Fruit fly (Drosophila melanogaster) whole organism, embryonic: ENCODE results near the gene IntS14.
A peak's percentile ranks its signal among the peaks of the same experiment; 100 is the strongest.

Source experiments
- ATbp ChIP-seq: fragments of 200-800 bp; sonication (Bioruptor generic); optimal IDR thresholded peaks from 2 replicates; lab custom pipeline; 2017; ENCODE audit warnings: missing biosample characterization, mild to moderate bottlenecking, missing genetic modification characterization, missing genetic modification reagents
- Adf1 ChIP-seq: fragments of 200-800 bp; sonication (Bioruptor generic); IDR thresholded peaks from 2 replicates; pipeline ENCODE4 v1.3.6; 2022; ENCODE audit warnings: missing biosample characterization, missing genetic modification characterization
- Awh ChIP-seq: fragments of 200-800 bp; sonication (Bioruptor generic); IDR thresholded peaks from 2 replicates; pipeline ENCODE4, ENCODE4 v1.3.6; 2022; ENCODE audit warnings: missing biosample characterization, missing genetic modification characterization
- BEAF-32 ChIP-seq: fragments of 200-800 bp; sonication (Bioruptor generic); optimal IDR thresholded peaks from 3 replicates; lab custom pipeline; 2017; ENCODE audit warnings: missing biosample characterization, missing genetic modification characterization, mild to moderate bottlenecking, moderate library complexity, missing genetic modification reagents
- C15 ChIP-seq: fragments of 200-800 bp; sonication (Bioruptor generic); IDR thresholded peaks from 3 replicates; pipeline ENCODE4 v1.3.6; 2022; ENCODE audit warnings: missing biosample characterization, missing genetic modification characterization
- CG10147 ChIP-seq: fragments of 200-800 bp; sonication (Bioruptor generic); optimal IDR thresholded peaks from 2 replicates; lab custom pipeline; 2019; ENCODE audit warnings: missing biosample characterization, mild to moderate bottlenecking, missing genetic modification characterization, moderate library complexity
- CG10462 ChIP-seq: fragments of 200-800 bp; sonication (Bioruptor generic); optimal IDR thresholded peaks from 2 replicates; lab custom pipeline; 2016; ENCODE audit warnings: missing biosample characterization, missing genetic modification characterization
- CG11456 ChIP-seq: fragments of 200-800 bp; sonication (Bioruptor generic); IDR thresholded peaks from 3 replicates; pipeline ENCODE4 v1.3.6; 2022; ENCODE audit warnings: missing biosample characterization, missing genetic modification characterization
- CG11695 ChIP-seq: fragments of 200-800 bp; sonication (Bioruptor generic); IDR thresholded peaks from 3 replicates; pipeline ENCODE4 v1.3.6; 2022; ENCODE audit warnings: missing biosample characterization, missing genetic modification characterization
- CG13296 ChIP-seq: fragments of 200-800 bp; sonication (Bioruptor generic); optimal IDR thresholded peaks from 3 replicates; lab custom pipeline; 2018; ENCODE audit warnings: missing biosample characterization, mild to moderate bottlenecking, missing genetic modification characterization
- CG13894 ChIP-seq: fragments of 200-800 bp; sonication (Bioruptor generic); optimal IDR thresholded peaks from 3 replicates; lab custom pipeline; 2018; ENCODE audit warnings: missing biosample characterization, mild to moderate bottlenecking, missing genetic modification characterization, moderate library complexity
- CG14050 ChIP-seq: fragments of 200-800 bp; sonication (Bioruptor generic); IDR thresholded peaks from 3 replicates; pipeline ENCODE4 v1.3.6; 2022; ENCODE audit warnings: missing biosample characterization, missing genetic modification characterization
- CG16863 ChIP-seq: fragments of 200-800 bp; sonication (Bioruptor generic); optimal IDR thresholded peaks from 3 replicates; lab custom pipeline; 2016; ENCODE audit warnings: missing biosample characterization, missing genetic modification characterization
- CG17361 ChIP-seq: fragments of 200-800 bp; sonication (Bioruptor generic); IDR thresholded peaks from 3 replicates; pipeline ENCODE4 v1.3.6; 2022; ENCODE audit warnings: missing biosample characterization, missing genetic modification characterization
- CG17829 ChIP-seq: fragments of 200-800 bp; optimal IDR thresholded peaks from 2 replicates; lab custom pipeline; 2019; ENCODE audit warnings: missing biosample characterization, mild to moderate bottlenecking, missing genetic modification characterization, moderate library complexity
- CG2199 ChIP-seq: fragments of 200-800 bp; sonication (Bioruptor generic); IDR thresholded peaks from 3 replicates; pipeline ENCODE4 v1.3.6; 2022; ENCODE audit warnings: missing biosample characterization, missing genetic modification characterization
- CG3065 ChIP-seq: fragments of 200-800 bp; sonication (Bioruptor generic); optimal IDR thresholded peaks from 2 replicates; lab custom pipeline; 2016; ENCODE audit warnings: missing biosample characterization, missing genetic modification characterization
- CG31365 ChIP-seq: fragments of 200-800 bp; sonication (Bioruptor generic); optimal IDR thresholded peaks from 2 replicates; lab custom pipeline; 2018; ENCODE audit warnings: missing biosample characterization, mild to moderate bottlenecking, missing genetic modification characterization
- CG4617 ChIP-seq: fragments of 200-800 bp; sonication (Bioruptor generic); optimal IDR thresholded peaks from 3 replicates; lab custom pipeline; 2016; ENCODE audit warnings: missing biosample characterization, missing genetic modification characterization, borderline replicate concordance
- CG6683 ChIP-seq: fragments of 200-800 bp; sonication (Bioruptor generic); optimal IDR thresholded peaks from 2 replicates; lab custom pipeline; 2017; ENCODE audit warnings: missing biosample characterization, mild to moderate bottlenecking, missing genetic modification characterization, missing genetic modification reagents
- CG7963 ChIP-seq: fragments of 200-800 bp; sonication (Bioruptor generic); IDR thresholded peaks from 3 replicates; pipeline ENCODE4 v1.3.6; 2022; ENCODE audit warnings: missing biosample characterization, missing genetic modification characterization; ENCODE audit not compliant: partially characterized antibody
- CG9215 ChIP-seq: fragments of 200-800 bp; sonication (Bioruptor generic); IDR thresholded peaks from 2 replicates; pipeline ENCODE4 v1.3.6; 2022; ENCODE audit warnings: missing biosample characterization, missing genetic modification characterization
- Dip2 ChIP-seq: fragments of 200-800 bp; sonication (Bioruptor generic); IDR thresholded peaks from 2 replicates; pipeline ENCODE4 v1.3.6; 2022; ENCODE audit warnings: missing biosample characterization, missing genetic modification characterization
- GATAe ChIP-seq: fragments of 200-800 bp; sonication (Bioruptor generic); conservative IDR thresholded peaks from 2 replicates; pipeline ENCODE4 v1.3.6; 2022; ENCODE audit warnings: missing biosample characterization, missing genetic modification characterization
- HmgD ChIP-seq: fragments of 200-800 bp; sonication (Bioruptor generic); optimal IDR thresholded peaks from 3 replicates; lab custom pipeline; 2016; ENCODE audit warnings: missing biosample characterization, missing genetic modification characterization
- Hmr ChIP-seq: fragments of 200-800 bp; sonication (Bioruptor generic); optimal IDR thresholded peaks from 3 replicates; lab custom pipeline; 2017; ENCODE audit warnings: mild to moderate bottlenecking, missing biosample characterization, missing genetic modification reagents, missing genetic modification characterization
- Hmx ChIP-seq: fragments of 200-800 bp; sonication (Bioruptor generic); optimal IDR thresholded peaks from 2 replicates; lab custom pipeline; 2016; ENCODE audit warnings: missing biosample characterization, missing genetic modification characterization
- Hr51 ChIP-seq, 2 experiments: fragments of 200-800 bp; sonication (Bioruptor generic); optimal IDR thresholded peaks; 2 replicates in 1 of 2; 3 replicates in 1 of 2; lab custom pipeline; 2016 to 2018; ENCODE audit warnings: missing biosample characterization in 2 of 2, missing genetic modification characterization in 2 of 2, mild to moderate bottlenecking in 1 of 2, moderate library complexity in 1 of 2
- Lhr ChIP-seq: fragments of 200-800 bp; sonication (Bioruptor generic); optimal IDR thresholded peaks from 3 replicates; lab custom pipeline; 2017; ENCODE audit warnings: mild to moderate bottlenecking, missing biosample characterization, missing genetic modification reagents, missing genetic modification characterization
- MESR4 ChIP-seq: fragments of 200-800 bp; sonication (Bioruptor generic); optimal IDR thresholded peaks from 2 replicates; lab custom pipeline; 2018; ENCODE audit warnings: missing biosample characterization, mild to moderate bottlenecking, missing genetic modification characterization, moderate library complexity
- Mes4 ChIP-seq: fragments of 200-800 bp; sonication (Bioruptor generic); optimal IDR thresholded peaks from 2 replicates; lab custom pipeline; 2016; ENCODE audit warnings: missing biosample characterization, missing genetic modification characterization
- Ravus ChIP-seq: fragments of 200-800 bp; sonication (Bioruptor generic); IDR thresholded peaks from 2 replicates; pipeline ENCODE4 v1.3.6; 2022; ENCODE audit warnings: missing biosample characterization, missing genetic modification characterization
- Xbp1 ChIP-seq: fragments of 200-800 bp; sonication (Bioruptor generic); optimal IDR thresholded peaks from 3 replicates; lab custom pipeline; 2016; ENCODE audit warnings: missing biosample characterization, mild to moderate bottlenecking, missing genetic modification characterization
- ab ChIP-seq: fragments of 200-800 bp; sonication (Bioruptor generic); optimal IDR thresholded peaks from 2 replicates; lab custom pipeline; 2016; ENCODE audit warnings: missing biosample characterization, missing genetic modification characterization
- az2 ChIP-seq: fragments of 200-800 bp; sonication (Bioruptor generic); optimal IDR thresholded peaks from 3 replicates; lab custom pipeline; 2016; ENCODE audit warnings: missing biosample characterization, missing genetic modification characterization
- chm ChIP-seq: fragments of 200-800 bp; sonication (Bioruptor generic); IDR thresholded peaks from 2 replicates; pipeline ENCODE4 v1.3.6; 2022; ENCODE audit warnings: missing biosample characterization, missing genetic modification characterization
- chn ChIP-seq: fragments of 200-800 bp; sonication (Bioruptor generic); optimal IDR thresholded peaks from 2 replicates; lab custom pipeline; 2016; ENCODE audit warnings: missing biosample characterization, missing genetic modification characterization
- cwo ChIP-seq: fragments of 200-800 bp; sonication (Bioruptor generic); optimal IDR thresholded peaks from 3 replicates; lab custom pipeline; 2017; ENCODE audit warnings: missing biosample characterization, missing genetic modification characterization, mild to moderate bottlenecking, moderate library complexity, missing genetic modification reagents
- ewg ChIP-seq: fragments of 200-800 bp; sonication (Bioruptor generic); optimal IDR thresholded peaks from 3 replicates; lab custom pipeline; 2017; ENCODE audit warnings: mild to moderate bottlenecking, missing biosample characterization, missing genetic modification reagents, missing genetic modification characterization
- insv ChIP-seq, 2 experiments: fragments of 200-800 bp; sonication (Bioruptor generic); optimal IDR thresholded peaks; 3 replicates each; lab custom pipeline; 2016 to 2018; ENCODE audit warnings: missing biosample characterization in 2 of 2, missing genetic modification characterization in 2 of 2
- jumu ChIP-seq: fragments of 200-800 bp; sonication (Bioruptor generic); optimal IDR thresholded peaks from 3 replicates; lab custom pipeline; 2016; ENCODE audit warnings: missing biosample characterization, missing genetic modification characterization
- ranshi ChIP-seq: fragments of 200-800 bp; sonication (Bioruptor generic); IDR thresholded peaks from 2 replicates; pipeline ENCODE4 v1.3.6; 2022; ENCODE audit warnings: missing biosample characterization, missing genetic modification characterization
- schlank ChIP-seq: fragments of 200-800 bp; sonication (Bioruptor generic); optimal IDR thresholded peaks from 2 replicates; lab custom pipeline; 2018; ENCODE audit warnings: missing biosample characterization, mild to moderate bottlenecking, missing genetic modification characterization
- slou ChIP-seq: fragments of 200-800 bp; sonication (Bioruptor generic); optimal IDR thresholded peaks from 3 replicates; lab custom pipeline; 2016; ENCODE audit warnings: missing biosample characterization, missing genetic modification characterization
- sr ChIP-seq: fragments of 200-800 bp; sonication (Bioruptor generic); IDR thresholded peaks from 3 replicates; pipeline ENCODE4 v1.3.6; 2022; ENCODE audit warnings: missing biosample characterization, missing genetic modification characterization
- tna ChIP-seq: fragments of 200-800 bp; sonication (Bioruptor generic); IDR thresholded peaks from 2 replicates; pipeline ENCODE4 v1.3.6; 2022; ENCODE audit warnings: missing biosample characterization, missing genetic modification characterization; ENCODE audit not compliant: partially characterized antibody
- tup ChIP-seq: fragments of 200-800 bp; sonication (Bioruptor generic); optimal IDR thresholded peaks from 2 replicates; lab custom pipeline; 2016; ENCODE audit warnings: missing biosample characterization, mild to moderate bottlenecking, missing genetic modification characterization, moderate library complexity
- twi ChIP-seq: fragments of 200-800 bp; optimal IDR thresholded peaks from 2 replicates; lab custom pipeline; 2019; ENCODE audit warnings: missing biosample characterization, mild to moderate bottlenecking, missing genetic modification characterization, moderate library complexity
- unc-4 ChIP-seq: fragments of 200-800 bp; sonication (Bioruptor generic); IDR thresholded peaks from 2 replicates; pipeline ENCODE4 v1.3.6; 2022; ENCODE audit warnings: missing biosample characterization, missing genetic modification characterization; ENCODE audit not compliant: partially characterized antibody
- vfl ChIP-seq: fragments of 200-800 bp; sonication (Bioruptor generic); optimal IDR thresholded peaks from 2 replicates; lab custom pipeline; 2016; ENCODE audit warnings: missing biosample characterization, missing genetic modification characterization

Gene IntS14

dm6 chr2L:1172704-1173107, 8.5 kb downstream of the IntS14 start, which contains the start of the genes Charon and CG4887 (continued):
- TF ChIP-seq Hr51 (GFP tag; optimal IDR thresholded peaks at IDR 0.05; lab: Kevin White, UChicago) (peak in 1 of 2 experiments; percentile 83), CG9215 (GFP tag; lab: Robert Waterston, UW) (peak; percentile 88), sr (GFP tag; lab: Robert Waterston, UW) (no peak), Lhr (GFP tag; lab: Kevin White, UChicago) (peak; percentile 67), C15 (GFP tag; lab: Robert Waterston, UW) (peak; percentile 58; the same call in 1 of the 3 replicates), twi (peak; percentile 70), MESR4 (GFP tag; lab: Kevin White, UChicago) (no peak), CG7963 (0 out of 3 replicates have a peak, but pooled peaks have one; percentile 28), chn (GFP tag; lab: Kevin White, UChicago) (peak; percentile 85), vfl (GFP tag; lab: Kevin White, UChicago) (peak; percentile 80), CG11695 (peak; percentile 41; the same call in 1 of the 3 replicates), Xbp1 (peak; percentile 89), tna (GFP tag; lab: Robert Waterston, UW) (no peak), Ravus (GFP tag; lab: Robert Waterston, UW) (no peak; the same call in 1 of the 2 replicates), tup (GFP tag; lab: Kevin White, UChicago) (peak; percentile 35), CG2199 (no peak), ab (peak; percentile 58), CG14050 (peak; percentile 55; the same call in 1 of the 3 replicates), CG10147 (GFP tag; lab: Kevin White, UChicago) (no peak), HmgD (GFP tag; lab: Kevin White, UChicago) (peak; percentile 71), insv (GFP tag; optimal IDR thresholded peaks at IDR 0.05; lab: Kevin White, UChicago) (peak in 1 of 2 experiments; percentile 58), GATAe (peak; percentile 35; the same call in 1 of the 2 replicates), CG31365 (tag; lab: Kevin White, UChicago) (no peak), Hmx (GFP tag; lab: Kevin White, UChicago) (peak; percentile 53), slou (GFP tag; lab: Kevin White, UChicago) (peak; percentile 84), Awh (GFP tag; lab: Robert Waterston, UW) (0 out of 2 replicates have a peak, but pooled peaks have one; percentile 19), CG4617 (peak; percentile 93), CG17361 (GFP tag; lab: Robert Waterston, UW) (no peak; the same call in 2 of the 3 replicates), ranshi (GFP tag; lab: Robert Waterston, UW) (peak; percentile 80; the same call in 1 of the 2 replicates), ewg (GFP tag; lab: Kevin White, UChicago) (peak; percentile 61), Hmr (GFP tag; lab: Kevin White, UChicago) (peak; percentile 83), Mes4 (GFP tag; lab: Kevin White, UChicago) (peak; percentile 67), Dip2 (GFP tag; lab: Robert Waterston, UW) (no peak), chm (GFP tag; lab: Robert Waterston, UW) (peak; percentile 61; the same call in 1 of the 2 replicates), BEAF-32 (GFP tag; lab: Kevin White, UChicago) (peak; percentile 84), schlank (tag; lab: Kevin White, UChicago) (peak; percentile 46), CG16863 (peak; percentile 84), cwo (GFP tag; lab: Kevin White, UChicago) (peak; percentile 48), CG11456 (GFP tag; lab: Robert Waterston, UW) (peak; percentile 82), CG10462 (GFP tag; lab: Kevin White, UChicago) (peak; percentile 77), CG13296 (GFP tag; lab: Kevin White, UChicago) (peak; percentile 78), unc-4 (GFP tag; lab: Robert Waterston, UW) (peak; percentile 79), CG6683 (peak; percentile 66), CG13894 (tag; lab: Kevin White, UChicago) (peak; percentile 86), Adf1 (GFP tag; lab: Robert Waterston, UW) (peak; percentile 43; the same call in 1 of the 2 replicates), ATbp (peak; percentile 41), az2 (GFP tag; lab: Kevin White, UChicago) (peak; percentile 81), CG17829 (tag; lab: Kevin White, UChicago) (peak; percentile 77), CG3065 (GFP tag; lab: Kevin White, UChicago) (no peak), jumu (GFP tag; lab: Kevin White, UChicago) (peak; percentile 89)
